Worm (Caenorhabditis elegans) whole organism, L3 larva: Measurements from ENCODE around the gene clp-7.

Experiments used
- R02D3.7 ChIP-seq: fragments of 150-350 bp; optimal IDR thresholded peaks from 2 replicates; lab custom pipeline; 2014; ENCODE audit warnings: missing biosample characterization, missing genetic modification characterization
- ZK546.5 ChIP-seq: sonication (generic microtip); optimal IDR thresholded peaks from 2 replicates; lab custom pipeline; 2017; ENCODE audit warnings: missing biosample characterization, missing genetic modification characterization
- aly-2 ChIP-seq: fragments of 150-350 bp; optimal IDR thresholded peaks from 2 replicates; lab custom pipeline; 2014; ENCODE audit warnings: missing biosample characterization, missing genetic modification characterization
- ama-1 ChIP-seq: fragments of 150-350 bp; optimal IDR thresholded peaks from 2 replicates; lab custom pipeline; 2018
- ceh-16 ChIP-seq: sonication (generic microtip); optimal IDR thresholded peaks from 2 replicates; lab custom pipeline; 2017; ENCODE audit warnings: missing biosample characterization, missing genetic modification characterization
- ceh-28 ChIP-seq: fragments of 150-350 bp; optimal IDR thresholded peaks from 2 replicates; lab custom pipeline; 2014; ENCODE audit warnings: missing biosample characterization, missing genetic modification reagents, missing genetic modification characterization
- ceh-9 ChIP-seq: sonication (generic microtip); optimal IDR thresholded peaks from 2 replicates; lab custom pipeline; 2018; ENCODE audit warnings: missing biosample characterization, missing genetic modification characterization
- daf-12 ChIP-seq: fragments of 150-350 bp; optimal IDR thresholded peaks from 2 replicates; lab custom pipeline; 2014; ENCODE audit warnings: missing biosample characterization, missing genetic modification reagents, missing genetic modification characterization
- egl-5 ChIP-seq: fragments of 150-350 bp; optimal IDR thresholded peaks from 2 replicates; lab custom pipeline; 2017; ENCODE audit warnings: missing biosample characterization, missing genetic modification reagents, missing genetic modification characterization, inconsistent platforms
- elt-1 ChIP-seq: fragments of 150-350 bp; optimal IDR thresholded peaks from 2 replicates; lab custom pipeline; 2014; ENCODE audit warnings: missing biosample characterization, missing genetic modification characterization
- elt-2 ChIP-seq: sonication (generic microtip); optimal IDR thresholded peaks from 2 replicates; lab custom pipeline; 2016; ENCODE audit warnings: missing genetic modification reagents, mild to moderate bottlenecking, missing genetic modification characterization, missing compliant biosample characterization
- elt-3 ChIP-seq, 3 experiments: fragments of 150-350 bp in 1 of 3; sonication (generic microtip) in 2 of 3; optimal IDR thresholded peaks; 2 replicates in 2 of 3; 4 replicates in 1 of 3; lab custom pipeline; 2014 to 2017; ENCODE audit warnings: missing biosample characterization in 3 of 3, missing genetic modification characterization in 3 of 3
- eor-1 ChIP-seq, 2 experiments: fragments of 150-350 bp; optimal IDR thresholded peaks; 2 replicates each; lab custom pipeline; 2014 to 2018; ENCODE audit warnings: missing biosample characterization in 2 of 2, missing genetic modification characterization in 2 of 2
- fkh-10 ChIP-seq: sonication (generic microtip); optimal IDR thresholded peaks from 2 replicates; lab custom pipeline; 2017; ENCODE audit warnings: missing biosample characterization, missing genetic modification reagents, missing genetic modification characterization
- fkh-2 ChIP-seq: fragments of 150-350 bp; optimal IDR thresholded peaks from 2 replicates; lab custom pipeline; 2014; ENCODE audit warnings: missing biosample characterization, missing genetic modification reagents, missing genetic modification characterization
- fos-1 ChIP-seq: fragments of 150-350 bp; optimal IDR thresholded peaks from 2 replicates; lab custom pipeline; 2014; ENCODE audit warnings: missing biosample characterization, missing genetic modification characterization
- hmg-11 ChIP-seq: sonication (generic microtip); optimal IDR thresholded peaks from 2 replicates; lab custom pipeline; 2016; ENCODE audit warnings: missing genetic modification characterization, missing compliant biosample characterization
- jun-1 ChIP-seq: fragments of 150-350 bp; optimal IDR thresholded peaks from 2 replicates; lab custom pipeline; 2014; ENCODE audit warnings: missing biosample characterization, missing genetic modification reagents, missing genetic modification characterization
- lin-15B ChIP-seq: fragments of 150-350 bp; optimal IDR thresholded peaks from 2 replicates; lab custom pipeline; 2014; ENCODE audit warnings: missing biosample characterization, missing genetic modification characterization
- lin-39 ChIP-seq: fragments of 150-350 bp; optimal IDR thresholded peaks from 2 replicates; lab custom pipeline; 2018; ENCODE audit warnings: missing biosample characterization, missing genetic modification reagents, missing genetic modification characterization
- lsy-12 ChIP-seq: sonication (generic microtip); optimal IDR thresholded peaks from 2 replicates; lab custom pipeline; 2016; ENCODE audit warnings: mild to moderate bottlenecking, missing genetic modification characterization, missing compliant biosample characterization
- mdl-1 ChIP-seq: fragments of 150-350 bp; optimal IDR thresholded peaks from 2 replicates; lab custom pipeline; 2014; ENCODE audit warnings: missing biosample characterization, missing genetic modification characterization
- mml-1 ChIP-seq: fragments of 150-350 bp; sonication (generic microtip); optimal IDR thresholded peaks from 3 replicates; lab custom pipeline; 2014; ENCODE audit warnings: missing biosample characterization, missing genetic modification characterization
- nfya-1 ChIP-seq: sonication (generic microtip); optimal IDR thresholded peaks from 2 replicates; lab custom pipeline; 2017; ENCODE audit warnings: missing genetic modification characterization, mild to moderate bottlenecking, missing compliant biosample characterization, antibody characterized with exemption, moderate library complexity; ENCODE audit not compliant: insufficient read depth
- nhr-12 ChIP-seq: fragments of 150-350 bp; optimal IDR thresholded peaks from 2 replicates; lab custom pipeline; 2014; ENCODE audit warnings: missing biosample characterization, missing genetic modification characterization
- nhr-23 ChIP-seq: fragments of 150-350 bp; optimal IDR thresholded peaks from 2 replicates; lab custom pipeline; 2014; ENCODE audit warnings: missing biosample characterization, missing genetic modification reagents, missing genetic modification characterization
- nhr-25 ChIP-seq: sonication (generic microtip); optimal IDR thresholded peaks from 2 replicates; lab custom pipeline; 2017; ENCODE audit warnings: missing biosample characterization, missing genetic modification characterization
- nhr-43 ChIP-seq: sonication (generic microtip); optimal IDR thresholded peaks from 2 replicates; lab custom pipeline; 2016; ENCODE audit warnings: mild to moderate bottlenecking, missing genetic modification characterization, missing compliant biosample characterization; ENCODE audit not compliant: poor library complexity, severe bottlenecking
- nhr-76 ChIP-seq: fragments of 150-350 bp; sonication (generic microtip); optimal IDR thresholded peaks from 5 replicates; lab custom pipeline; 2014; ENCODE audit warnings: missing biosample characterization, missing genetic modification characterization
- nhr-77 ChIP-seq: fragments of 150-350 bp; optimal IDR thresholded peaks from 2 replicates; lab custom pipeline; 2014; ENCODE audit warnings: missing biosample characterization, missing genetic modification characterization
- pha-4 ChIP-seq: fragments of 150-350 bp; optimal IDR thresholded peaks from 2 replicates; lab custom pipeline; 2014; ENCODE audit warnings: missing biosample characterization, missing genetic modification reagents, missing genetic modification characterization
- pqm-1 ChIP-seq: fragments of 150-350 bp; optimal IDR thresholded peaks from 2 replicates; lab custom pipeline; 2017; ENCODE audit warnings: missing biosample characterization, missing genetic modification characterization, inconsistent platforms
- sea-2 ChIP-seq: fragments of 150-350 bp; sonication (generic microtip); optimal IDR thresholded peaks from 4 replicates; lab custom pipeline; 2014; ENCODE audit warnings: missing biosample characterization, missing genetic modification reagents, missing genetic modification characterization
- skn-1 ChIP-seq: fragments of 150-350 bp; optimal IDR thresholded peaks from 2 replicates; lab custom pipeline; 2014; ENCODE audit warnings: missing biosample characterization, missing genetic modification characterization
- snpc-4 ChIP-seq: fragments of 150-350 bp; optimal IDR thresholded peaks from 2 replicates; lab custom pipeline; 2014; ENCODE audit warnings: missing biosample characterization, missing genetic modification characterization
- tbx-2 ChIP-seq: sonication (generic microtip); optimal IDR thresholded peaks from 2 replicates; lab custom pipeline; 2016; ENCODE audit warnings: mild to moderate bottlenecking, missing genetic modification characterization, missing compliant biosample characterization
- unc-39 ChIP-seq: sonication (generic microtip); optimal IDR thresholded peaks from 4 replicates; lab custom pipeline; 2017; ENCODE audit warnings: missing biosample characterization, missing genetic modification characterization
- unc-62 ChIP-seq: fragments of 150-350 bp; sonication (generic microtip); optimal IDR thresholded peaks from 4 replicates; lab custom pipeline; 2014; ENCODE audit warnings: missing biosample characterization, missing genetic modification reagents, missing genetic modification characterization

The clp-7 gene

ce11 chrIV:1458192-1458591, 12.4 kb upstream of the clp-7 start:
- TF ChIP-seq nhr-43 (tag; lab: Kevin White, UChicago) (peak; percentile 10), tbx-2 (tag; lab: Kevin White, UChicago) (no peak)
- TF ChIP-seq, all 47 proteins: peak for 1

- no peak for TF ChIP-seq fkh-10 (GFP tag; lab: Kevin White, UChicago)
- no peak for TF ChIP-seq daf-12 (tag; lab: Kevin White, UChicago)
- TF ChIP-seq aly-2 (tag; lab: Kevin White, UChicago): no peak
- no peak for TF ChIP-seq ceh-28 (tag; lab: Kevin White, UChicago)
- TF ChIP-seq nhr-77 (tag; lab: Kevin White, UChicago): no peak
- TF ChIP-seq lin-15B (tag; lab: Kevin White, UChicago): no peak
- no peak for TF ChIP-seq eor-1 (tag; optimal IDR thresholded peaks at IDR 0.05; lab: Kevin White, UChicago)
- TF ChIP-seq snpc-4 (tag; lab: Kevin White, UChicago): no peak
- no peak for TF ChIP-seq lin-39
These were observed 11.0 kb upstream of the clp-7 start, which contains the start of gene nadk-1 for ce11 chrIV:1456775-1457174. Gene nadk-1, plus strand, starts transcription at chrIV:1457075.

- TF ChIP-seq tbx-2 (tag; lab: Kevin White, UChicago): no peak
- TF ChIP-seq pqm-1 (tag; lab: Kevin White, UChicago): peak; percentile 60
- TF ChIP-seq fos-1 (tag; lab: Kevin White, UChicago): no peak
- no peak for TF ChIP-seq unc-39 (tag; lab: Kevin White, UChicago)
- no peak for TF ChIP-seq R02D3.7 (tag; lab: Kevin White, UChicago)
- TF ChIP-seq pha-4 (tag; lab: Kevin White, UChicago): peak; percentile 41
- TF ChIP-seq skn-1: peak; percentile 68
- TF ChIP-seq sea-2 (GFP tag; lab: Kevin White, UChicago): no peak
- peak; percentile 5 for TF ChIP-seq jun-1 (tag; lab: Kevin White, UChicago)
- TF ChIP-seq ama-1 (lab: Kevin White, UChicago): peak; percentile 5
- TF ChIP-seq elt-2: peak; percentile 77
- TF ChIP-seq ceh-16: no peak
- TF ChIP-seq lin-39: peak; percentile 54
- no peak for TF ChIP-seq nhr-23 (tag; lab: Kevin White, UChicago)
These were observed 9.2 kb upstream of the clp-7 start for ce11 chrIV:1455006-1455405.

- TF ChIP-seq hmg-11 (tag; lab: Kevin White, UChicago) (no peak), mdl-1 (tag; lab: Kevin White, UChicago) (peak; percentile 27), unc-62 (no peak), mml-1 (tag; lab: Kevin White, UChicago) (peak; percentile 73), fkh-10 (GFP tag; lab: Kevin White, UChicago) (no peak), ceh-16 (no peak), elt-2 (peak; percentile 84), ceh-9 (no peak), snpc-4 (tag; lab: Kevin White, UChicago) (no peak), jun-1 (tag; lab: Kevin White, UChicago) (peak; percentile 74), nhr-25 (peak; percentile 73), nhr-23 (tag; lab: Kevin White, UChicago) (peak; percentile 49), aly-2 (tag; lab: Kevin White, UChicago) (no peak), elt-1 (tag; lab: Kevin White, UChicago) (no peak), lsy-12 (peak; percentile 31), fos-1 (tag; lab: Kevin White, UChicago) (no peak), eor-1 (tag; optimal IDR thresholded peaks at IDR 0.05; lab: Kevin White, UChicago) (no peak), nhr-12 (tag; lab: Kevin White, UChicago) (no peak), nfya-1 (peak; percentile 22), pha-4 (tag; lab: Kevin White, UChicago) (peak; percentile 72), ama-1 (lab: Kevin White, UChicago) (peak; percentile 18), ZK546.5 (tag; lab: Kevin White, UChicago) (no peak), tbx-2 (tag; lab: Kevin White, UChicago) (no peak), nhr-43 (tag; lab: Kevin White, UChicago) (peak; percentile 48), elt-3 (tag; optimal IDR thresholded peaks at IDR 0.05; lab: Kevin White, UChicago) (peak in 1 of 3 experiments; percentile 33), pqm-1 (tag; lab: Kevin White, UChicago) (peak; percentile 89), sea-2 (GFP tag; lab: Kevin White, UChicago) (no peak), egl-5 (no peak), nhr-77 (tag; lab: Kevin White, UChicago) (no peak), fkh-2 (tag; lab: Kevin White, UChicago) (no peak), nhr-76 (tag; lab: Kevin White, UChicago) (no peak)
These were observed 8.4 kb upstream of the clp-7 start for ce11 chrIV:1454194-1454593.
